Worm (Caenorhabditis elegans) whole organism, L2 larva: ENCODE data around the gene inx-18.

Experiments
- mdl-1 ChIP-seq, 2 experiments: fragments of 150-350 bp in 1 of 2; sonication (generic microtip) in 1 of 2; optimal IDR thresholded peaks; 2 replicates each; lab custom pipeline; 2017; ENCODE audit warnings: missing biosample characterization in 2 of 2, missing genetic modification characterization in 2 of 2
- nhr-237 ChIP-seq: fragments of 150-350 bp; optimal IDR thresholded peaks from 2 replicates; lab custom pipeline; 2014; ENCODE audit warnings: missing biosample characterization, missing genetic modification characterization
- nhr-77 ChIP-seq: fragments of 150-350 bp; optimal IDR thresholded peaks from 2 replicates; lab custom pipeline; 2014; ENCODE audit warnings: missing biosample characterization, missing genetic modification characterization
- snpc-4 ChIP-seq: fragments of 150-350 bp; optimal IDR thresholded peaks from 2 replicates; lab custom pipeline; 2014; ENCODE audit warnings: missing biosample characterization, missing genetic modification characterization
- unc-39 ChIP-seq: fragments of 150-350 bp; optimal IDR thresholded peaks from 2 replicates; lab custom pipeline; 2014; ENCODE audit warnings: missing biosample characterization, missing genetic modification characterization
- unc-62 ChIP-seq: fragments of 150-350 bp; optimal IDR thresholded peaks from 2 replicates; lab custom pipeline; 2014; ENCODE audit warnings: missing biosample characterization, missing genetic modification reagents, missing genetic modification characterization
- ztf-11 ChIP-seq: sonication (generic microtip); optimal IDR thresholded peaks from 2 replicates; lab custom pipeline; 2017; ENCODE audit warnings: missing biosample characterization, missing genetic modification characterization

ce11 chrIV:649365-649764 is 43.2 kb downstream of the inx-18 start, which contains the start of gene K11H12.9:
- TF ChIP-seq unc-39 (tag; lab: Kevin White, UChicago) (no peak), unc-62 (no peak), snpc-4 (tag; lab: Kevin White, UChicago) (no peak), mdl-1 (tag; optimal IDR thresholded peaks at IDR 0.05; lab: Kevin White, UChicago) (no peak), ztf-11 (tag; lab: Kevin White, UChicago) (no peak), nhr-237 (tag; lab: Kevin White, UChicago) (no peak), nhr-77 (no peak)
